Worm (Caenorhabditis elegans) whole organism, midembryonic: ENCODE results near the gene T16G12.10.

Experiments used
- T22C8.4 ChIP-seq: fragments of 200-800 bp; sonication (Bioruptor generic); IDR thresholded peaks from 2 replicates; pipeline ENCODE4 v1.3.6; 2022; ENCODE audit warnings: missing genetic modification characterization, missing compliant biosample characterization
- flt-1 ChIP-seq: fragments of 200-800 bp; sonication (Bioruptor generic); IDR thresholded peaks from 2 replicates; pipeline ENCODE4 v1.3.6; 2022; ENCODE audit warnings: missing genetic modification characterization, missing compliant biosample characterization
- klf-2 ChIP-seq: fragments of 200-800 bp; sonication (Bioruptor generic); conservative IDR thresholded peaks from 2 replicates; pipeline ENCODE4 v1.3.6; 2022; ENCODE audit warnings: missing genetic modification reagents, missing genetic modification characterization, missing compliant biosample characterization
- med-1 ChIP-seq: sonication (generic microtip); optimal IDR thresholded peaks from 2 replicates; lab custom pipeline; 2017; ENCODE audit warnings: missing genetic modification characterization, mild to moderate bottlenecking, missing compliant biosample characterization, antibody characterized with exemption, missing genetic modification reagents; ENCODE audit not compliant: insufficient read depth

DNA sequence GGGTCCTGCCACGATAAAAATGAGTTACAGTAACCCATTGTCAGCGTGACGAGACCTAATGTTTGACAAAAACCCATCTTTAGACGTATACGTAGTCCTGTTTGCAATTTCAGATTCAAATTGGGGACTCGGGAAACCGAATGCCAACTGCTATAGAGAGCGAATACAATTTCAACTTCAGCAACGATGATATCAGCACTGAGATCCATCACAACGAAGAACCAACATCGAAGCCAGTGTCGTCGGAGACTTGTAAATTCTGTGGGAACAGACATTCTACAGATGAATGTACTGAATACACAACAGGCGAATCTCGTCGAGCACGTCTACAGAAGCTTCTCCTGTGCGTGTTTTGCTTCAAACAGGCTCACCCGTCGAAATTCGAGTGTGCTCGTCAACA lies 29.6 kb upstream of the T16G12.10 start:
- TF ChIP-seq flt-1 (GFP tag; lab: Robert Waterston, UW) (no peak), T22C8.4 (GFP tag; lab: Robert Waterston, UW) (no peak), klf-2 (GFP tag; lab: Robert Waterston, UW) (no peak), med-1 (GFP tag; lab: Kevin White, UChicago) (no peak)
